Worm (Caenorhabditis elegans) whole organism, L3 larva: ENCODE measurements around the gene C56C10.6.

Source experiments
- fkh-10 ChIP-seq: sonication (generic microtip); optimal IDR thresholded peaks from 2 replicates; lab custom pipeline; 2017; ENCODE audit warnings: missing biosample characterization, missing genetic modification reagents, missing genetic modification characterization
- nhr-23 ChIP-seq: fragments of 150-350 bp; optimal IDR thresholded peaks from 2 replicates; lab custom pipeline; 2014; ENCODE audit warnings: missing biosample characterization, missing genetic modification reagents, missing genetic modification characterization
- nhr-76 ChIP-seq: fragments of 150-350 bp; sonication (generic microtip); optimal IDR thresholded peaks from 5 replicates; lab custom pipeline; 2014; ENCODE audit warnings: missing biosample characterization, missing genetic modification characterization
- unc-39 ChIP-seq: sonication (generic microtip); optimal IDR thresholded peaks from 4 replicates; lab custom pipeline; 2017; ENCODE audit warnings: missing biosample characterization, missing genetic modification characterization

DNA sequence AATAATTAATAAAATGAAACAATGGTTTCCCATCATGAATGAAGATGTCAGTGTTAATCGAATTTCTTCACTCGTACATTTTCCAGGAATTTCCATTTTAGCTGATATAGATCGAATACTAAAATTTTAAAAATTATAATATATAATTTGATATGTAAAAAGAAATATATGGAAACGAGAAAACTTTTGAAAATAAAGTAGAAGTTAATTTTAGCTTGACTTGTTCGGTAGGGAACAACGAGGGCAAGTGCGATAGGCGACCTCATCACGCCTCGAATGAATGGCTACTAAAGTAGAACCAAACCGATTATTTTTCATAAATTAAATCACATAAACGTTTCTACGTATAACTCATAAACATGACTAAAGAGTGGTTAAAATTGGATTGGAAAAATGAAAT, 2.8 kb downstream of the C56C10.6 start, which contains the start of gene sra-31:
- TF ChIP-seq fkh-10 (no peak), nhr-23 (tag; lab: Kevin White, UChicago) (no peak), nhr-76 (no peak), unc-39 (tag; lab: Kevin White, UChicago) (no peak)
